Fruit fly (Drosophila melanogaster) whole organism, prepupa: ENCODE measurements around the gene CG7966.

Source experiments
- Blimp-1 ChIP-seq: fragments of 200-800 bp; sonication (Bioruptor generic); optimal IDR thresholded peaks from 3 replicates; lab custom pipeline; 2017; ENCODE audit warnings: missing biosample characterization, missing genetic modification characterization, mild to moderate bottlenecking, moderate library complexity, missing genetic modification reagents
- CG10631 ChIP-seq: fragments of 200-800 bp; sonication (Bioruptor generic); optimal IDR thresholded peaks from 2 replicates; lab custom pipeline; 2016; ENCODE audit warnings: missing biosample characterization, missing genetic modification characterization
- CG11294 ChIP-seq: fragments of 200-800 bp; sonication (Bioruptor generic); IDR thresholded peaks from 2 replicates; pipeline ENCODE4 v1.3.6; 2022; ENCODE audit warnings: missing biosample characterization, missing genetic modification characterization
- CG11902 ChIP-seq: fragments of 200-800 bp; sonication (Bioruptor generic); optimal IDR thresholded peaks from 3 replicates; lab custom pipeline; 2016; ENCODE audit warnings: missing biosample characterization, missing genetic modification characterization
- CG15336 ChIP-seq: fragments of 200-800 bp; sonication (Bioruptor generic); IDR thresholded peaks from 2 replicates; pipeline ENCODE4 v1.3.6; 2022; ENCODE audit warnings: missing biosample characterization, missing genetic modification characterization
- CG16779 ChIP-seq: fragments of 200-800 bp; sonication (Bioruptor generic); optimal IDR thresholded peaks from 3 replicates; lab custom pipeline; 2017; ENCODE audit warnings: missing biosample characterization, mild to moderate bottlenecking, missing genetic modification characterization
- CG31627 ChIP-seq: fragments of 200-800 bp; sonication (Bioruptor generic); optimal IDR thresholded peaks from 3 replicates; lab custom pipeline; 2016; ENCODE audit warnings: missing biosample characterization, missing genetic modification characterization
- CG32006 ChIP-seq: fragments of 200-800 bp; sonication (Bioruptor generic); optimal IDR thresholded peaks from 3 replicates; lab custom pipeline; 2017; ENCODE audit warnings: missing biosample characterization, mild to moderate bottlenecking, missing genetic modification characterization
- CG3919 ChIP-seq: fragments of 200-800 bp; sonication (Bioruptor generic); optimal IDR thresholded peaks from 3 replicates; lab custom pipeline; 2016; ENCODE audit warnings: missing biosample characterization, missing genetic modification characterization
- CG4318 ChIP-seq: fragments of 200-800 bp; sonication (Bioruptor generic); optimal IDR thresholded peaks from 3 replicates; lab custom pipeline; 2017; ENCODE audit warnings: missing biosample characterization, mild to moderate bottlenecking, missing genetic modification characterization
- CG6276 ChIP-seq: fragments of 200-800 bp; sonication (Bioruptor generic); optimal IDR thresholded peaks from 2 replicates; lab custom pipeline; 2017; ENCODE audit warnings: missing biosample characterization, mild to moderate bottlenecking, missing genetic modification characterization
- CG6792 ChIP-seq: fragments of 200-800 bp; sonication (Bioruptor generic); optimal IDR thresholded peaks from 3 replicates; lab custom pipeline; 2016; ENCODE audit warnings: missing biosample characterization, missing genetic modification characterization
- CG6808 ChIP-seq: fragments of 200-800 bp; sonication (Bioruptor generic); optimal IDR thresholded peaks from 3 replicates; lab custom pipeline; 2017; ENCODE audit warnings: missing biosample characterization, missing genetic modification characterization, mild to moderate bottlenecking, moderate library complexity, missing genetic modification reagents
- CG6854 ChIP-seq: fragments of 200-800 bp; sonication (Bioruptor generic); optimal IDR thresholded peaks from 2 replicates; lab custom pipeline; 2017; ENCODE audit warnings: missing biosample characterization, mild to moderate bottlenecking, missing genetic modification characterization
- CG7368 ChIP-seq: fragments of 200-800 bp; sonication (Bioruptor generic); optimal IDR thresholded peaks from 3 replicates; lab custom pipeline; 2016; ENCODE audit warnings: missing biosample characterization, missing genetic modification characterization
- CG8119 ChIP-seq: fragments of 200-800 bp; sonication (Bioruptor generic); IDR thresholded peaks from 3 replicates; pipeline ENCODE4 v1.3.6; 2022; ENCODE audit warnings: missing biosample characterization, missing genetic modification characterization
- CG8632 ChIP-seq: fragments of 200-800 bp; sonication (Bioruptor generic); optimal IDR thresholded peaks from 3 replicates; lab custom pipeline; 2016; ENCODE audit warnings: missing biosample characterization, missing genetic modification characterization
- Eip78C ChIP-seq: fragments of 200-800 bp; sonication (Bioruptor generic); peaks from one replicate; lab custom pipeline; 2016; ENCODE audit warnings: missing biosample characterization, missing genetic modification characterization
- Eip93F ChIP-seq: fragments of 200-800 bp; sonication (Bioruptor generic); optimal IDR thresholded peaks from 2 replicates; lab custom pipeline; 2016; ENCODE audit warnings: missing biosample characterization, mild to moderate bottlenecking, missing genetic modification characterization
- Ets21C ChIP-seq: fragments of 200-800 bp; sonication (Bioruptor generic); optimal IDR thresholded peaks from 3 replicates; lab custom pipeline; 2016; ENCODE audit warnings: missing biosample characterization, missing genetic modification characterization
- Ets96B ChIP-seq: fragments of 200-800 bp; optimal IDR thresholded peaks from 2 replicates; lab custom pipeline; 2019; ENCODE audit warnings: missing biosample characterization, mild to moderate bottlenecking, missing genetic modification characterization, moderate library complexity
- Hr38 ChIP-seq: sonication (Bioruptor generic); optimal IDR thresholded peaks from 2 replicates; lab custom pipeline; 2016; ENCODE audit warnings: missing biosample characterization, missing genetic modification characterization
- Hr39 ChIP-seq: fragments of 200-800 bp; sonication (Bioruptor generic); optimal IDR thresholded peaks from 2 replicates; lab custom pipeline; 2016; ENCODE audit warnings: missing biosample characterization, missing genetic modification characterization
- Lpt ChIP-seq: fragments of 200-800 bp; sonication (Bioruptor generic); optimal IDR thresholded peaks from 3 replicates; lab custom pipeline; 2016; ENCODE audit warnings: missing biosample characterization, missing genetic modification characterization
- Met ChIP-seq: fragments of 200-800 bp; sonication (Bioruptor generic); optimal IDR thresholded peaks from 3 replicates; lab custom pipeline; 2016; ENCODE audit warnings: missing biosample characterization, missing genetic modification characterization
- OdsH ChIP-seq: fragments of 200-800 bp; sonication (Bioruptor generic); optimal IDR thresholded peaks from 3 replicates; lab custom pipeline; 2016; ENCODE audit warnings: missing biosample characterization, missing genetic modification characterization
- Sox102F ChIP-seq: fragments of 200-800 bp; sonication (Bioruptor generic); optimal IDR thresholded peaks from 2 replicates; lab custom pipeline; 2016; ENCODE audit warnings: missing biosample characterization, mild to moderate bottlenecking, missing genetic modification characterization
- Sox14 ChIP-seq: fragments of 200-800 bp; sonication (Bioruptor generic); optimal IDR thresholded peaks from 3 replicates; lab custom pipeline; 2016; ENCODE audit warnings: missing biosample characterization, missing genetic modification characterization
- achi ChIP-seq: fragments of 200-800 bp; sonication (Bioruptor generic); optimal IDR thresholded peaks from 3 replicates; lab custom pipeline; 2016; ENCODE audit warnings: missing biosample characterization, missing genetic modification characterization
- cyc ChIP-seq: fragments of 200-800 bp; sonication (Bioruptor generic); optimal IDR thresholded peaks from 3 replicates; lab custom pipeline; 2016; ENCODE audit warnings: missing biosample characterization, missing genetic modification characterization
- dac ChIP-seq: fragments of 200-800 bp; sonication (Bioruptor generic); optimal IDR thresholded peaks from 2 replicates; lab custom pipeline; 2017; ENCODE audit warnings: missing biosample characterization, mild to moderate bottlenecking, missing genetic modification characterization
- eg ChIP-seq: fragments of 200-800 bp; sonication (Bioruptor generic); IDR thresholded peaks from 3 replicates; pipeline ENCODE4 v1.3.6; 2022; ENCODE audit warnings: missing biosample characterization, missing genetic modification characterization
- esn ChIP-seq: fragments of 200-800 bp; sonication (Bioruptor generic); optimal IDR thresholded peaks from 2 replicates; lab custom pipeline; 2016; ENCODE audit warnings: missing biosample characterization, mild to moderate bottlenecking, missing genetic modification characterization, moderate library complexity
- fkh ChIP-seq: fragments of 200-800 bp; sonication (Bioruptor generic); optimal IDR thresholded peaks from 3 replicates; lab custom pipeline; 2017; ENCODE audit warnings: missing biosample characterization, mild to moderate bottlenecking, missing genetic modification characterization, moderate library complexity
- net ChIP-seq: fragments of 200-800 bp; sonication (Bioruptor generic); optimal IDR thresholded peaks from 3 replicates; lab custom pipeline; 2016; ENCODE audit warnings: missing biosample characterization, missing genetic modification characterization
- salr ChIP-seq, 2 experiments: fragments of 200-800 bp; sonication (Bioruptor generic); optimal IDR thresholded peaks; 3 replicates each; lab custom pipeline; 2016 to 2018; ENCODE audit warnings: missing biosample characterization in 2 of 2, missing genetic modification characterization in 2 of 2, mild to moderate bottlenecking in 1 of 2
- spab ChIP-seq: fragments of 200-800 bp; sonication (Bioruptor generic); optimal IDR thresholded peaks from 2 replicates; lab custom pipeline; 2017; ENCODE audit warnings: missing biosample characterization, mild to moderate bottlenecking, missing genetic modification characterization, missing genetic modification reagents
- ss ChIP-seq, 2 experiments: fragments of 200-800 bp; sonication (Bioruptor generic); optimal IDR thresholded peaks; 2 replicates in 1 of 2; 3 replicates in 1 of 2; lab custom pipeline; 2017 to 2018; ENCODE audit warnings: mild to moderate bottlenecking in 2 of 2, missing biosample characterization in 2 of 2, missing genetic modification characterization in 2 of 2, moderate library complexity in 1 of 2
- svp ChIP-seq: fragments of 200-800 bp; sonication (Bioruptor generic); peaks from one replicate; lab custom pipeline; 2016; ENCODE audit warnings: missing biosample characterization, missing genetic modification characterization

CG7966 gene

DNA sequence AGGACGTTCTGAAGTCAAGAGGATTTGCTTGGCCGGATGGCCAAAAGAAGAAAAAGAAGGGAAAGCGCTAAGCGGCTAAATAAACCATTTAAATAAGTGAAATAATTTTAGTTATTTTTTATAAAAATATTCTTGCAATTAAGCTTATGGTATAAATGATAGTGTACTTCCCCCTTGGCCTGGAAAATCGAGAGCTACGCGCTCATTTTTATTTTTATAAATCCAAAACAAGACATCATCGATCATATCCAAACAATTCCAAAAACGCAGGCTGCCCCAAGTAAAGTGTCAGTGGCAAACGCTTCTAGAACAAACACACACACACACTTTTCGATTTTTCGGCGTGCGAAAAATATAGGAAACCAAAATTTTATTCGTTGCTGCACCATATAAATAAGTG is 6.8 kb downstream of the CG7966 start, which contains the start of gene Hsc70-2:
Gene Hsc70-2, plus strand, starts transcription at position 301 of the 400 bp plus-strand sequence.
- TF ChIP-seq Ets21C: no peak
- TF ChIP-seq salr (GFP tag; optimal IDR thresholded peaks at IDR 0.05; lab: Kevin White, UChicago): no peak
- TF ChIP-seq dac (GFP tag; lab: Kevin White, UChicago): no peak
- no peak for TF ChIP-seq net
- TF ChIP-seq achi (GFP tag; lab: Kevin White, UChicago): no peak
- TF ChIP-seq esn (GFP tag; lab: Kevin White, UChicago): no peak
- TF ChIP-seq svp: no peak
- TF ChIP-seq spab (GFP tag; lab: Kevin White, UChicago): no peak
- no peak for TF ChIP-seq eg (GFP tag; lab: Robert Waterston, UW)
- no peak for TF ChIP-seq Hr39 (GFP tag; lab: Kevin White, UChicago)
- TF ChIP-seq CG8119 (GFP tag; lab: Robert Waterston, UW): no peak
- TF ChIP-seq OdsH (GFP tag; lab: Kevin White, UChicago): no peak
- TF ChIP-seq, all 60 proteins: peak for 0

DNA sequence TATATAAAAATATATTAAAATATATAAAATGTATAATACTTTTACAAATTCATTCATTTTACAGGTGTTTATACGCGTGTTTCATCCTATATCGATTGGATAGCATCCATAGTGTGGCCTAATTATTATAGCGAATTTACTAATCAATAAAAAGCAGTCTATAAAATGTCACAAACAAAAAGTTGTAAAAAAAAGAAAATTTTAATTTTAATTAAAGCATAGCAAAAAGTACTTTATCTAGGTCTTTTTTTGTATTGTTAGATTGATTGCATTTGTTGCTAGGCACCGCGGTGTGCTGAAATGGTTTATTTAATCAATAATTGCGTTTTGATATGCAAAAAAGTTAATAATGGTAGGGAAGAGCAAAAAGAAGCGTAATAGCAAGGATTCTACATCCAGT is 7.4 kb downstream of the CG7966 start, which contains the start of gene CG45122:
Gene CG45122, plus strand, starts transcription at position 301 of the 400 bp plus-strand sequence.
- TF ChIP-seq Ets96B (tag; lab: Kevin White, UChicago) (no peak), CG8632 (GFP tag; lab: Kevin White, UChicago) (no peak), CG32006 (GFP tag; lab: Kevin White, UChicago) (no peak), CG6808 (no peak), CG6276 (GFP tag; lab: Kevin White, UChicago) (no peak), spab (GFP tag; lab: Kevin White, UChicago) (no peak), Blimp-1 (no peak), esn (GFP tag; lab: Kevin White, UChicago) (no peak), CG16779 (tag; lab: Kevin White, UChicago) (no peak), CG11902 (GFP tag; lab: Kevin White, UChicago) (no peak), CG4318 (no peak), CG3919 (GFP tag; lab: Kevin White, UChicago) (no peak), CG15336 (GFP tag; lab: Robert Waterston, UW) (no peak)

DNA sequence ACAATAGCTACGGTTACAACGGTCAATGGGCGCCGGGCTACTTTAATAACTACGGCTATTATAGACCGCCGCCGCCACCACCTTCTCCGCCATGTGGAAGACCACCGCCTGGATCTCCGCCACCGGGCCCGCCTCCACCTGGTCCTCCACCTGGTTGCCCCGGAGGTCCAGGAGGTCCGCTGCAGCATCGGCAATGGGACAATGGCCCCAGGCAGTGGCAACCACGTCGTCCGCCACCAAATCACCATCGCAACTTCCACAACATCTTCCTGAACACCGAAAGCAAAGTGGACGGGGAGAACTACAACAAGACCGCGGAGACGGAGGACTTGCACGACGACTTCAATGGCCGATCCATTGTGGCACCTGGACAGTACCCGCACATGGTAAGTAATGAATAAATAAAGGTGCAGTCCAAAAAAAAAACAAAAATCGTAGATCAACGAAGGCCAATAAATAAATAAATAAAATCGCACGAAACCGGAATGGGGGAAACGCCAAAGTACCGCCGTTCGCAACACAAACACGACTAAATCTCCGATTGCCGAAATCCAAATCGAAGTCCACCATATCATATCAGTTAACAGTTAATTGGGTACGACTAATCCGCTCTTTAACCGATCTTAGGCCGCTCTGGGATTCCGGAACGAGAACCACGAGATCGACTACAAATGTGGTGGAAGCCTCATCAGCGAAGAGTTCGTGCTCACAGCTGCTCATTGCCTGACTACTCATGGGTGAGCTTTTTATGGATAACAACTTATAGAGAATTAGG is 8.8 kb downstream of the CG7966 start, which contains the start of gene snk:
Gene snk, minus strand, starts transcription at position 513 of the 775 bp plus-strand sequence.
- TF ChIP-seq esn (GFP tag; lab: Kevin White, UChicago) (no peak), fkh (GFP tag; lab: Kevin White, UChicago) (no peak), Hr38 (no peak), Eip93F (GFP tag; lab: Kevin White, UChicago) (no peak), CG10631 (no peak), CG7368 (no peak), Eip78C (no peak), Met (GFP tag; lab: Kevin White, UChicago) (no peak), CG6854 (GFP tag; lab: Kevin White, UChicago) (no peak), Hr39 (GFP tag; lab: Kevin White, UChicago) (no peak)
- TF ChIP-seq, all 60 proteins: peak for 0

DNA sequence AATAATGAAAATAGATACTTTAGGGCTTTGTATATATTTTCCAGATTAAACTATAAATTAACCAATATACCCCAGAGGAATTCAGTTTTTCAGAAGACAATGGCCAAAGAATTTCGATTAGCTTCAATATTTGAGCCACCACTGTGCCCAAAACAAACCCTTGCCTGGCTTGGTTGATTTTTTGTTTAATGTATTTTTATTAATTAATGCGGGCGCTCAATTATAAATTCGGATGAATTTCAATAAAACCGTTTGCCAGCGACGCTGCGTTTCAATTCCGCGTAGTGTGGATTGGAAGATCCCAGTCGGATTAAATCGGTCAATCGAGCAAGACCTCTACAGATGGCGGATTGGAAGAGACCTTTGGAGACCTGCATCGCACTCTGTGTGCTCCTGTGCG is 9.5 kb downstream of the CG7966 start, which contains the start of gene CG11670:
Gene CG11670, plus strand, starts transcription at position 301 of the 400 bp plus-strand sequence.
- TF ChIP-seq Lpt (GFP tag; lab: Kevin White, UChicago): no peak
- TF ChIP-seq cyc: no peak
- TF ChIP-seq Blimp-1: no peak
- TF ChIP-seq Sox102F (GFP tag; lab: Kevin White, UChicago): no peak
- no peak for TF ChIP-seq CG3919 (GFP tag; lab: Kevin White, UChicago)
- no peak for TF ChIP-seq CG15336 (GFP tag; lab: Robert Waterston, UW)
- no peak for TF ChIP-seq CG6792
- TF ChIP-seq CG11294: no peak
- no peak for TF ChIP-seq ss (GFP tag; optimal IDR thresholded peaks at IDR 0.05; lab: Kevin White, UChicago)
- TF ChIP-seq Eip93F (GFP tag; lab: Kevin White, UChicago): no peak
- TF ChIP-seq Sox14 (GFP tag; lab: Kevin White, UChicago): no peak
- TF ChIP-seq esn (GFP tag; lab: Kevin White, UChicago): no peak
- no peak for TF ChIP-seq CG16779 (tag; lab: Kevin White, UChicago)
- TF ChIP-seq CG31627 (GFP tag; lab: Kevin White, UChicago): no peak
- TF ChIP-seq dac (GFP tag; lab: Kevin White, UChicago): no peak
